Fruit fly (Drosophila melanogaster) whole organism, embryonic: ENCODE results near the gene Tg.

ENCODE experiments used
- Atf-2 ChIP-seq: fragments of 200-800 bp; sonication (Bioruptor generic); optimal IDR thresholded peaks from 2 replicates; lab custom pipeline; 2016; ENCODE audit warnings: missing biosample characterization, missing genetic modification characterization
- Atf6 ChIP-seq: fragments of 200-800 bp; sonication (Bioruptor generic); IDR thresholded peaks from 2 replicates; pipeline ENCODE4 v1.3.6; 2022; ENCODE audit warnings: missing biosample characterization, missing genetic modification characterization
- B-H2 ChIP-seq: fragments of 200-800 bp; sonication (Bioruptor generic); optimal IDR thresholded peaks from 2 replicates; lab custom pipeline; 2018; ENCODE audit warnings: missing biosample characterization, mild to moderate bottlenecking, missing genetic modification characterization
- CG10959 ChIP-seq: fragments of 200-800 bp; sonication (Bioruptor generic); IDR thresholded peaks from 2 replicates; pipeline ENCODE4 v1.3.6; 2022; ENCODE audit warnings: missing biosample characterization, missing genetic modification characterization
- CG11398 ChIP-seq: fragments of 200-800 bp; sonication (Bioruptor generic); optimal IDR thresholded peaks from 2 replicates; lab custom pipeline; 2016; ENCODE audit warnings: missing biosample characterization, missing genetic modification characterization
- CG11456 ChIP-seq: fragments of 200-800 bp; sonication (Bioruptor generic); IDR thresholded peaks from 3 replicates; pipeline ENCODE4 v1.3.6; 2022; ENCODE audit warnings: missing biosample characterization, missing genetic modification characterization
- CG12219 ChIP-seq: fragments of 200-800 bp; sonication (Bioruptor generic); optimal IDR thresholded peaks from 3 replicates; lab custom pipeline; 2018; ENCODE audit warnings: missing biosample characterization, mild to moderate bottlenecking, missing genetic modification characterization
- CG12299 ChIP-seq: fragments of 200-800 bp; sonication (Bioruptor generic); optimal IDR thresholded peaks from 2 replicates; lab custom pipeline; 2018; ENCODE audit warnings: missing biosample characterization, mild to moderate bottlenecking, missing genetic modification characterization
- CG1603 ChIP-seq: fragments of 200-800 bp; sonication (Bioruptor generic); optimal IDR thresholded peaks from 2 replicates; lab custom pipeline; 2019; ENCODE audit warnings: missing biosample characterization, mild to moderate bottlenecking, missing genetic modification characterization, moderate library complexity
- CG1792 ChIP-seq: fragments of 200-800 bp; sonication (Bioruptor generic); optimal IDR thresholded peaks from 2 replicates; lab custom pipeline; 2016; ENCODE audit warnings: missing biosample characterization, missing genetic modification characterization
- CG18011 ChIP-seq: fragments of 200-800 bp; sonication (Bioruptor generic); optimal IDR thresholded peaks from 2 replicates; lab custom pipeline; 2017; ENCODE audit warnings: missing biosample characterization, missing genetic modification characterization, mild to moderate bottlenecking, moderate library complexity, missing genotype
- CG1832 ChIP-seq: fragments of 200-800 bp; sonication (Bioruptor generic); optimal IDR thresholded peaks from 2 replicates; lab custom pipeline; 2017; ENCODE audit warnings: missing biosample characterization, mild to moderate bottlenecking, missing genetic modification characterization, inconsistent platforms
- CG18764 ChIP-seq: fragments of 200-800 bp; sonication (Bioruptor generic); optimal IDR thresholded peaks from 3 replicates; lab custom pipeline; 2016; ENCODE audit warnings: missing biosample characterization, missing genetic modification characterization
- CG32532 ChIP-seq: fragments of 200-800 bp; sonication (Bioruptor generic); IDR thresholded peaks from 2 replicates; pipeline ENCODE4 v1.3.6; 2022; ENCODE audit warnings: missing biosample characterization, missing genetic modification characterization
- CG3995 ChIP-seq: fragments of 200-800 bp; sonication (Bioruptor generic); optimal IDR thresholded peaks from 3 replicates; lab custom pipeline; 2016; ENCODE audit warnings: missing biosample characterization, missing genetic modification characterization
- CG8388 ChIP-seq: fragments of 200-800 bp; sonication (Bioruptor generic); optimal IDR thresholded peaks from 2 replicates; lab custom pipeline; 2019; ENCODE audit warnings: missing biosample characterization, mild to moderate bottlenecking, missing genetic modification characterization, moderate library complexity
- CG8924 ChIP-seq: fragments of 200-800 bp; optimal IDR thresholded peaks from 3 replicates; lab custom pipeline; 2019; ENCODE audit warnings: missing biosample characterization, mild to moderate bottlenecking, missing genetic modification characterization, moderate library complexity
- Ets65A ChIP-seq: fragments of 200-800 bp; sonication (Bioruptor generic); peaks from one replicate; lab custom pipeline; 2016; ENCODE audit warnings: missing biosample characterization, missing genetic modification characterization
- GATAe ChIP-seq: fragments of 200-800 bp; sonication (Bioruptor generic); conservative IDR thresholded peaks from 2 replicates; pipeline ENCODE4 v1.3.6; 2022; ENCODE audit warnings: missing biosample characterization, missing genetic modification characterization
- Hmr ChIP-seq: fragments of 200-800 bp; sonication (Bioruptor generic); optimal IDR thresholded peaks from 3 replicates; lab custom pipeline; 2017; ENCODE audit warnings: mild to moderate bottlenecking, missing biosample characterization, missing genetic modification reagents, missing genetic modification characterization
- Hr39 ChIP-seq: fragments of >200 bp; optimal IDR thresholded peaks from 2 replicates; lab custom pipeline; 2017
- Lim3 ChIP-seq: fragments of 200-800 bp; sonication (Bioruptor generic); IDR thresholded peaks from 2 replicates; pipeline ENCODE4 v1.3.6; 2022; ENCODE audit warnings: missing biosample characterization, missing genetic modification characterization
- Med ChIP-seq: fragments of 200-800 bp; sonication (Bioruptor generic); peaks from one replicate; lab custom pipeline; 2016; ENCODE audit warnings: missing biosample characterization, missing genetic modification characterization, mild to moderate bottlenecking, inconsistent platforms, moderate library complexity
- Meics ChIP-seq: fragments of 200-800 bp; sonication (Bioruptor generic); optimal IDR thresholded peaks from 2 replicates; lab custom pipeline; 2017; ENCODE audit warnings: missing biosample characterization, mild to moderate bottlenecking, missing genetic modification characterization
- Nf-YB ChIP-seq: fragments of 200-800 bp; sonication (Bioruptor generic); optimal IDR thresholded peaks from 3 replicates; lab custom pipeline; 2019; ENCODE audit warnings: missing biosample characterization, mild to moderate bottlenecking, missing genetic modification characterization, moderate library complexity
- NfI ChIP-seq: fragments of 200-800 bp; sonication (Bioruptor generic); optimal IDR thresholded peaks from 3 replicates; lab custom pipeline; 2018; ENCODE audit warnings: missing biosample characterization, mild to moderate bottlenecking, missing genetic modification characterization, moderate library complexity
- Sox102F ChIP-seq: fragments of 200-800 bp; sonication (Bioruptor generic); optimal IDR thresholded peaks from 2 replicates; lab custom pipeline; 2018; ENCODE audit warnings: missing biosample characterization, mild to moderate bottlenecking, missing genetic modification characterization, moderate library complexity
- Taf1 ChIP-seq: fragments of 200-800 bp; sonication (Bioruptor generic); IDR thresholded peaks from 2 replicates; pipeline ENCODE4 v1.3.6; 2022; ENCODE audit warnings: missing biosample characterization, missing genetic modification characterization
- chn ChIP-seq: fragments of 200-800 bp; sonication (Bioruptor generic); optimal IDR thresholded peaks from 2 replicates; lab custom pipeline; 2016; ENCODE audit warnings: missing biosample characterization, missing genetic modification characterization
- crol ChIP-seq: fragments of 200-800 bp; sonication (Bioruptor generic); IDR thresholded peaks from 2 replicates; pipeline ENCODE4 v1.3.6; 2022; ENCODE audit warnings: missing biosample characterization, missing genetic modification characterization
- dmrt99B ChIP-seq: fragments of 200-800 bp; sonication (Bioruptor generic); optimal IDR thresholded peaks from 2 replicates; lab custom pipeline; 2018; ENCODE audit warnings: missing biosample characterization, mild to moderate bottlenecking, missing genetic modification characterization, moderate library complexity
- esg ChIP-seq: fragments of 200-800 bp; sonication (Bioruptor generic); conservative IDR thresholded peaks from 2 replicates; pipeline ENCODE4 v1.3.6; 2022; ENCODE audit warnings: missing biosample characterization, missing genetic modification characterization
- fd102C ChIP-seq: fragments of 200-800 bp; sonication (Bioruptor generic); optimal IDR thresholded peaks from 2 replicates; lab custom pipeline; 2018; ENCODE audit warnings: missing biosample characterization, mild to moderate bottlenecking, missing genetic modification characterization, moderate library complexity
- grau ChIP-seq: fragments of 200-800 bp; optimal IDR thresholded peaks from 3 replicates; lab custom pipeline; 2019; ENCODE audit warnings: missing biosample characterization, mild to moderate bottlenecking, missing genetic modification characterization, moderate library complexity
- grn ChIP-seq: fragments of 200-800 bp; sonication (Bioruptor generic); optimal IDR thresholded peaks from 3 replicates; lab custom pipeline; 2017; ENCODE audit warnings: missing biosample characterization, missing genetic modification characterization
- ind ChIP-seq: fragments of 200-800 bp; sonication (Bioruptor generic); optimal IDR thresholded peaks from 3 replicates; lab custom pipeline; 2016; ENCODE audit warnings: missing biosample characterization, missing genetic modification characterization
- insv ChIP-seq, 2 experiments: fragments of 200-800 bp; sonication (Bioruptor generic); optimal IDR thresholded peaks; 3 replicates each; lab custom pipeline; 2016 to 2018; ENCODE audit warnings: missing biosample characterization in 2 of 2, missing genetic modification characterization in 2 of 2
- jing ChIP-seq: fragments of 200-800 bp; sonication (Bioruptor generic); optimal IDR thresholded peaks from 2 replicates; lab custom pipeline; 2018; ENCODE audit warnings: missing biosample characterization, mild to moderate bottlenecking, missing genetic modification characterization
- lola ChIP-seq, 3 experiments: fragments of >200 bp in 2 of 3; fragments of 200-800 bp in 1 of 3; sonication (Bioruptor generic) in 1 of 3; optimal IDR thresholded peaks; 2 replicates each; lab custom pipeline; 2017 to 2019; ENCODE audit warnings: missing biosample characterization in 3 of 3, missing genetic modification characterization in 3 of 3, mild to moderate bottlenecking in 1 of 3, moderate library complexity in 1 of 3
- nom ChIP-seq: fragments of 200-800 bp; sonication (Bioruptor generic); optimal IDR thresholded peaks from 2 replicates; lab custom pipeline; 2017; ENCODE audit warnings: missing biosample characterization, missing genetic modification characterization, mild to moderate bottlenecking, moderate library complexity, missing genetic modification reagents
- pb ChIP-seq: fragments of 200-800 bp; sonication (Bioruptor generic); optimal IDR thresholded peaks from 3 replicates; lab custom pipeline; 2016; ENCODE audit warnings: missing biosample characterization, missing genetic modification characterization
- peb ChIP-seq: fragments of 200-800 bp; sonication (Bioruptor generic); IDR thresholded peaks from 2 replicates; pipeline ENCODE4 v1.3.6; 2022; ENCODE audit warnings: missing biosample characterization, missing genetic modification characterization
- pho ChIP-seq: fragments of 200-800 bp; sonication (Bioruptor generic); optimal IDR thresholded peaks from 2 replicates; lab custom pipeline; 2016; ENCODE audit warnings: missing biosample characterization, missing genetic modification characterization
- scrt ChIP-seq: fragments of 200-800 bp; sonication (Bioruptor generic); optimal IDR thresholded peaks from 2 replicates; lab custom pipeline; 2018; ENCODE audit warnings: missing biosample characterization, mild to moderate bottlenecking, missing genetic modification characterization, moderate library complexity
- vvl ChIP-seq: fragments of 200-800 bp; sonication (Bioruptor generic); IDR thresholded peaks from 2 replicates; pipeline ENCODE4 v1.3.6; 2022; ENCODE audit warnings: missing biosample characterization, missing genetic modification characterization
- zen ChIP-seq: fragments of 200-800 bp; sonication (Bioruptor generic); optimal IDR thresholded peaks from 3 replicates; lab custom pipeline; 2018; ENCODE audit warnings: missing biosample characterization, mild to moderate bottlenecking, missing genetic modification characterization, moderate library complexity

The Tg gene

dm6 chr2L:8010602-8011455 is at the start of gene Tg, which contains the start of gene Glyat (continued):
- TF ChIP-seq pho (GFP tag; lab: Kevin White, UChicago): no peak
- TF ChIP-seq, all 482 proteins: peak for 133

- TF ChIP-seq crol (GFP tag; lab: Robert Waterston, UW) (peak; percentile 74), dmrt99B (tag; lab: Kevin White, UChicago) (no peak), jing (GFP tag; lab: Kevin White, UChicago) (no peak), nom (GFP tag; lab: Kevin White, UChicago) (peak; percentile 25), esg (GFP tag; lab: Robert Waterston, UW) (no peak), Med (GFP tag; lab: Kevin White, UChicago) (peak; percentile 10)
- TF ChIP-seq, all 482 proteins: peak for 3
These were observed 49.0 kb upstream of the Tg start for dm6 chr2L:7962237-7962636.

DNA sequence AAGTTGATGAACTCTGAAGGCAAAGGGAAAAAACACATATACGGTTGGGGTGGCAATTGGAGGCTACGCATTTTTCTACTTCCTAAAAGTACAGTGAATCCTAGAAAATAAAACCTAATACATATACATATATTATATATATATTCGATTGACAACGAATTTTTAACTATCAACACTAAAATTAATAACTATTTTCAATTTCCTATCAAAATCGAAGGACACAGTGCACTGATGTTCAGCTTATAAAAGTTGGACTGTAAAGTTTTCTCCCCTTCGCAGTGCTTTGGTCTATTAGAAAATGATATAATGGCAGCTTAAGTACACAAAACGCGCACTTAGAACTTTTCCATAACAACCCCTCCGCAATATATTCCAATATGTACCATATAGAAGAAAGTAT is 48.3 kb upstream of the Tg start:
- TF ChIP-seq insv (GFP tag; optimal IDR thresholded peaks at IDR 0.05; lab: Kevin White, UChicago) (no peak), CG12299 (tag; lab: Kevin White, UChicago) (no peak), CG12219 (no peak), Meics (GFP tag; lab: Kevin White, UChicago) (peak; percentile 48), Nf-YB (GFP tag; lab: Kevin White, UChicago) (no peak), Atf-2 (no peak), peb (GFP tag; lab: Robert Waterston, UW) (no peak), pb (GFP tag; lab: Kevin White, UChicago) (no peak), Lim3 (GFP tag; lab: Robert Waterston, UW) (no peak), CG1832 (GFP tag; lab: Kevin White, UChicago) (no peak), CG3995 (GFP tag; lab: Kevin White, UChicago) (no peak), chn (GFP tag; lab: Kevin White, UChicago) (no peak), GATAe (GFP tag; lab: Robert Waterston, UW) (no peak), CG1603 (no peak), Atf6 (GFP tag; lab: Robert Waterston, UW) (no peak), CG11456 (GFP tag; lab: Robert Waterston, UW) (no peak), grau (tag; lab: Kevin White, UChicago) (peak; percentile 76), lola (GFP tag; optimal IDR thresholded peaks at IDR 0.05; lab: Kevin White, UChicago) (no peak), B-H2 (no peak), CG18011 (GFP tag; lab: Kevin White, UChicago) (no peak), CG11398 (GFP tag; lab: Kevin White, UChicago) (no peak), grn (GFP tag; lab: Kevin White, UChicago) (no peak), CG32532 (peak; percentile 22; the same call in 1 of the 2 replicates), scrt (GFP tag; lab: Kevin White, UChicago) (peak; percentile 2), CG8388 (GFP tag; lab: Kevin White, UChicago) (no peak), CG8924 (tag; lab: Kevin White, UChicago) (no peak), Hr39 (lab: Kevin White, UChicago) (no peak), ind (no peak), Ets65A (GFP tag; lab: Kevin White, UChicago) (no peak), CG10959 (GFP tag; lab: Robert Waterston, UW) (no peak), crol (GFP tag; lab: Robert Waterston, UW) (no peak), CG18764 (no peak), Sox102F (no peak), Taf1 (GFP tag; lab: Robert Waterston, UW) (no peak), vvl (GFP tag; lab: Robert Waterston, UW) (no peak), Med (GFP tag; lab: Kevin White, UChicago) (no peak), zen (no peak), NfI (GFP tag; lab: Kevin White, UChicago) (peak; percentile 5), fd102C (GFP tag; lab: Kevin White, UChicago) (no peak), CG1792 (GFP tag; lab: Kevin White, UChicago) (no peak), Hmr (no peak)
